Fruit fly (Drosophila melanogaster) whole organism, embryonic: ENCODE measurements around the gene Syx13.

ENCODE experiments used
- ATbp ChIP-seq: fragments of 200-800 bp; sonication (Bioruptor generic); optimal IDR thresholded peaks from 2 replicates; lab custom pipeline; 2017; ENCODE audit warnings: missing biosample characterization, mild to moderate bottlenecking, missing genetic modification characterization, missing genetic modification reagents
- CG11398 ChIP-seq: fragments of 200-800 bp; sonication (Bioruptor generic); optimal IDR thresholded peaks from 2 replicates; lab custom pipeline; 2016; ENCODE audit warnings: missing biosample characterization, missing genetic modification characterization
- CG1233 ChIP-seq: fragments of 200-800 bp; sonication (Bioruptor generic); optimal IDR thresholded peaks from 4 replicates; lab custom pipeline; 2018; ENCODE audit warnings: missing biosample characterization, mild to moderate bottlenecking, missing genetic modification characterization
- CG12769 ChIP-seq: fragments of 200-800 bp; sonication (Bioruptor generic); optimal IDR thresholded peaks from 2 replicates; lab custom pipeline; 2019; ENCODE audit warnings: missing biosample characterization, mild to moderate bottlenecking, missing genetic modification characterization, moderate library complexity
- CG15601 ChIP-seq: fragments of 200-800 bp; sonication (Bioruptor generic); optimal IDR thresholded peaks from 3 replicates; lab custom pipeline; 2019; ENCODE audit warnings: missing biosample characterization, mild to moderate bottlenecking, missing genetic modification characterization, moderate library complexity
- CG15696 ChIP-seq: fragments of 200-800 bp; sonication (Bioruptor generic); optimal IDR thresholded peaks from 2 replicates; lab custom pipeline; 2019; ENCODE audit warnings: missing biosample characterization, mild to moderate bottlenecking, missing genetic modification characterization, moderate library complexity
- CG17361 ChIP-seq: fragments of 200-800 bp; sonication (Bioruptor generic); IDR thresholded peaks from 3 replicates; pipeline ENCODE4 v1.3.6; 2022; ENCODE audit warnings: missing biosample characterization, missing genetic modification characterization
- CG2116 ChIP-seq: fragments of 200-800 bp; sonication (Bioruptor generic); optimal IDR thresholded peaks from 3 replicates; lab custom pipeline; 2018; ENCODE audit warnings: missing biosample characterization, mild to moderate bottlenecking, missing genetic modification characterization
- CG2678 ChIP-seq: fragments of 200-800 bp; sonication (Bioruptor generic); optimal IDR thresholded peaks from 3 replicates; lab custom pipeline; 2019; ENCODE audit warnings: missing biosample characterization, mild to moderate bottlenecking, missing genetic modification characterization, moderate library complexity
- CG2889 ChIP-seq: fragments of 200-800 bp; sonication (Bioruptor generic); IDR thresholded peaks from 3 replicates; pipeline ENCODE4 v1.3.6; 2022; ENCODE audit warnings: missing biosample characterization, missing genetic modification characterization
- CG3407 ChIP-seq: fragments of 200-800 bp; sonication (Bioruptor generic); optimal IDR thresholded peaks from 2 replicates; lab custom pipeline; 2018; ENCODE audit warnings: missing biosample characterization, mild to moderate bottlenecking, missing genetic modification characterization
- CG4360 ChIP-seq: fragments of 200-800 bp; sonication (Bioruptor generic); IDR thresholded peaks from 2 replicates; pipeline ENCODE4 v1.3.6; 2022; ENCODE audit warnings: missing biosample characterization, missing genetic modification characterization
- CG6654 ChIP-seq: fragments of 200-800 bp; sonication (Bioruptor generic); optimal IDR thresholded peaks from 2 replicates; lab custom pipeline; 2017; ENCODE audit warnings: missing biosample characterization, mild to moderate bottlenecking, missing genetic modification characterization
- CG8281 ChIP-seq: fragments of 200-800 bp; sonication (Bioruptor generic); optimal IDR thresholded peaks from 2 replicates; lab custom pipeline; 2018; ENCODE audit warnings: missing biosample characterization, mild to moderate bottlenecking, missing genetic modification characterization, moderate library complexity
- CG8924 ChIP-seq: fragments of 200-800 bp; optimal IDR thresholded peaks from 3 replicates; lab custom pipeline; 2019; ENCODE audit warnings: missing biosample characterization, mild to moderate bottlenecking, missing genetic modification characterization, moderate library complexity
- CTCF ChIP-seq: fragments of 200-800 bp; sonication (Bioruptor generic); optimal IDR thresholded peaks from 2 replicates; lab custom pipeline; 2017; ENCODE audit warnings: missing biosample characterization, mild to moderate bottlenecking, missing genetic modification characterization, moderate library complexity
- Dad ChIP-seq: fragments of 200-800 bp; sonication (Bioruptor generic); optimal IDR thresholded peaks from 3 replicates; lab custom pipeline; 2016; ENCODE audit warnings: missing biosample characterization, missing genetic modification characterization
- Dbx ChIP-seq: fragments of 200-800 bp; sonication (Bioruptor generic); IDR thresholded peaks from 3 replicates; pipeline ENCODE4 v1.3.6; 2022; ENCODE audit warnings: missing biosample characterization, missing genetic modification characterization
- Doc2 ChIP-seq: fragments of 200-800 bp; sonication (Bioruptor generic); IDR thresholded peaks from 2 replicates; pipeline ENCODE4 v1.3.6; 2022; ENCODE audit warnings: missing biosample characterization, missing genetic modification characterization
- E2f1 ChIP-seq: fragments of 200-800 bp; sonication (Bioruptor generic); IDR thresholded peaks from 2 replicates; pipeline ENCODE4 v1.3.6; 2022; ENCODE audit warnings: missing biosample characterization, missing genetic modification characterization
- Fer1 ChIP-seq: fragments of 200-800 bp; sonication (Bioruptor generic); optimal IDR thresholded peaks from 2 replicates; lab custom pipeline; 2017; ENCODE audit warnings: missing biosample characterization, mild to moderate bottlenecking, missing genetic modification characterization
- HLH3B ChIP-seq: fragments of 200-800 bp; sonication (Bioruptor generic); IDR thresholded peaks from 2 replicates; pipeline ENCODE4 v1.3.6; 2022; ENCODE audit warnings: missing biosample characterization, missing genetic modification characterization
- Hr51 ChIP-seq, 2 experiments: fragments of 200-800 bp; sonication (Bioruptor generic); optimal IDR thresholded peaks; 2 replicates in 1 of 2; 3 replicates in 1 of 2; lab custom pipeline; 2016 to 2018; ENCODE audit warnings: missing biosample characterization in 2 of 2, missing genetic modification characterization in 2 of 2, mild to moderate bottlenecking in 1 of 2, moderate library complexity in 1 of 2
- Hsf ChIP-seq: fragments of 200-800 bp; sonication (Bioruptor generic); optimal IDR thresholded peaks from 3 replicates; lab custom pipeline; 2016; ENCODE audit warnings: missing biosample characterization, missing genetic modification characterization
- MBD-R2 ChIP-seq: fragments of 200-800 bp; sonication (Bioruptor generic); IDR thresholded peaks from 2 replicates; pipeline ENCODE4 v1.3.6; 2022; ENCODE audit warnings: missing biosample characterization, missing genetic modification characterization
- Mad ChIP-seq: fragments of 200-800 bp; sonication (Bioruptor generic); optimal IDR thresholded peaks from 2 replicates; lab custom pipeline; 2016; ENCODE audit warnings: missing biosample characterization, missing genetic modification characterization
- Med ChIP-seq: fragments of 200-800 bp; sonication (Bioruptor generic); peaks from one replicate; lab custom pipeline; 2016; ENCODE audit warnings: missing biosample characterization, missing genetic modification characterization, mild to moderate bottlenecking, inconsistent platforms, moderate library complexity
- Neu2 ChIP-seq: fragments of 200-800 bp; sonication (Bioruptor generic); optimal IDR thresholded peaks from 3 replicates; lab custom pipeline; 2016; ENCODE audit warnings: missing biosample characterization, missing genetic modification characterization, borderline replicate concordance
- PHDP ChIP-seq: fragments of 200-800 bp; sonication (Bioruptor generic); optimal IDR thresholded peaks from 3 replicates; lab custom pipeline; 2018; ENCODE audit warnings: missing biosample characterization, mild to moderate bottlenecking, missing genetic modification characterization, moderate library complexity
- Poxn ChIP-seq: fragments of 200-800 bp; sonication (Bioruptor generic); IDR thresholded peaks from 2 replicates; pipeline ENCODE4 v1.3.6; 2022; ENCODE audit warnings: missing biosample characterization, missing genetic modification characterization
- Rx ChIP-seq: fragments of 200-800 bp; sonication (Bioruptor generic); IDR thresholded peaks from 2 replicates; pipeline ENCODE4 v1.3.6; 2022; ENCODE audit warnings: missing biosample characterization, missing genetic modification characterization
- Sin3A ChIP-seq: fragments of >200 bp; optimal IDR thresholded peaks from 2 replicates; lab custom pipeline; 2018
- YL-1 ChIP-seq: fragments of 200-800 bp; sonication (Bioruptor generic); optimal IDR thresholded peaks from 3 replicates; lab custom pipeline; 2017; ENCODE audit warnings: missing biosample characterization, mild to moderate bottlenecking, missing genetic modification characterization
- abd-A ChIP-seq: fragments of 200-800 bp; sonication (Bioruptor generic); optimal IDR thresholded peaks from 3 replicates; lab custom pipeline; 2019; ENCODE audit warnings: missing biosample characterization, mild to moderate bottlenecking, missing genetic modification characterization, moderate library complexity
- ara ChIP-seq: fragments of 200-800 bp; sonication (Bioruptor generic); IDR thresholded peaks from 2 replicates; pipeline ENCODE4 v1.3.6; 2022; ENCODE audit warnings: missing biosample characterization, missing genetic modification characterization
- bigmax ChIP-seq: fragments of 200-800 bp; sonication (Bioruptor generic); optimal IDR thresholded peaks from 2 replicates; lab custom pipeline; 2018; ENCODE audit warnings: missing biosample characterization, mild to moderate bottlenecking, missing genetic modification characterization
- caup ChIP-seq: fragments of 200-800 bp; sonication (Bioruptor generic); optimal IDR thresholded peaks from 3 replicates; lab custom pipeline; 2017; ENCODE audit warnings: missing biosample characterization, mild to moderate bottlenecking, missing genetic modification characterization, moderate library complexity; ENCODE audit not compliant: severe bottlenecking
- eyg ChIP-seq: fragments of 200-800 bp; sonication (Bioruptor generic); optimal IDR thresholded peaks from 3 replicates; lab custom pipeline; 2016; ENCODE audit warnings: missing biosample characterization, missing genetic modification characterization
- fru ChIP-seq: fragments of >200 bp; optimal IDR thresholded peaks from 2 replicates; lab custom pipeline; 2017
- grau ChIP-seq: fragments of 200-800 bp; optimal IDR thresholded peaks from 3 replicates; lab custom pipeline; 2019; ENCODE audit warnings: missing biosample characterization, mild to moderate bottlenecking, missing genetic modification characterization, moderate library complexity
- hkb ChIP-seq, 2 experiments: fragments of 200-800 bp in 1 of 2; fragments of >200 bp in 1 of 2; sonication (Bioruptor generic) in 1 of 2; IDR thresholded peaks in 1 of 2; optimal IDR thresholded peaks in 1 of 2; 2 replicates each; pipeline versions ENCODE4 v1.3.6 to Lab custom; 2017 to 2022; ENCODE audit warnings: missing biosample characterization in 1 of 2, missing genetic modification characterization in 1 of 2
- maf-S ChIP-seq: fragments of 200-800 bp; sonication (Bioruptor generic); optimal IDR thresholded peaks from 2 replicates; lab custom pipeline; 2016; ENCODE audit warnings: missing biosample characterization, missing genetic modification characterization
- mam ChIP-seq: fragments of 200-800 bp; sonication (Bioruptor generic); optimal IDR thresholded peaks from 3 replicates; lab custom pipeline; 2016; ENCODE audit warnings: missing biosample characterization, missing genetic modification characterization
- nerfin-1 ChIP-seq: fragments of 200-800 bp; sonication (Bioruptor generic); optimal IDR thresholded peaks from 3 replicates; lab custom pipeline; 2019; ENCODE audit warnings: missing biosample characterization, mild to moderate bottlenecking, missing genetic modification characterization, moderate library complexity
- prd ChIP-seq, 3 experiments: fragments of >200 bp in 2 of 3; fragments of 200-800 bp in 1 of 3; sonication (Bioruptor generic) in 1 of 3; optimal IDR thresholded peaks in 2 of 3; IDR thresholded peaks in 1 of 3; 2 replicates in 2 of 3; 3 replicates in 1 of 3; pipeline versions ENCODE4 v1.3.6 to Lab custom; 2017 to 2022; ENCODE audit warnings: missing biosample characterization in 1 of 3, missing genetic modification characterization in 1 of 3
- ro ChIP-seq: fragments of 200-800 bp; sonication (Bioruptor generic); IDR thresholded peaks from 2 replicates; pipeline ENCODE4 v1.3.6; 2022; ENCODE audit warnings: missing biosample characterization, missing genetic modification characterization
- sc ChIP-seq, 3 experiments: fragments of >200 bp in 2 of 3; fragments of 200-800 bp in 1 of 3; sonication (Bioruptor generic) in 1 of 3; optimal IDR thresholded peaks; 2 replicates in 2 of 3; 3 replicates in 1 of 3; lab custom pipeline; 2017; ENCODE audit warnings: mild to moderate bottlenecking in 1 of 3, missing biosample characterization in 1 of 3, missing genetic modification characterization in 1 of 3, missing genetic modification reagents in 1 of 3
- sr ChIP-seq: fragments of 200-800 bp; sonication (Bioruptor generic); IDR thresholded peaks from 3 replicates; pipeline ENCODE4 v1.3.6; 2022; ENCODE audit warnings: missing biosample characterization, missing genetic modification characterization
- ssp ChIP-seq: fragments of 200-800 bp; sonication (Bioruptor generic); IDR thresholded peaks from 2 replicates; pipeline ENCODE4 v1.3.6; 2022; ENCODE audit warnings: missing biosample characterization, missing genetic modification characterization
- sug ChIP-seq: fragments of 200-800 bp; optimal IDR thresholded peaks from 2 replicates; lab custom pipeline; 2019; ENCODE audit warnings: missing biosample characterization, mild to moderate bottlenecking, missing genetic modification characterization, moderate library complexity
- yki ChIP-seq: fragments of >200 bp; optimal IDR thresholded peaks from 3 replicates; lab custom pipeline; 2018

Gene Syx13

dm6 chr3L:13021727-13022126 is 22.5 kb upstream of the Syx13 start (continued):
- TF ChIP-seq hkb (optimal IDR thresholded peaks at IDR 0.05; lab: Kevin White, UChicago) (no peak), hkb (GFP tag; IDR thresholded peaks at IDR 0.05; lab: Robert Waterston, UW) (peak; percentile 34; the same call in 1 of the 2 replicates), Hsf (GFP tag; lab: Kevin White, UChicago) (peak; percentile 24), fru (lab: Kevin White, UChicago) (no peak), CG3407 (GFP tag; lab: Kevin White, UChicago) (no peak), Doc2 (GFP tag; lab: Robert Waterston, UW) (no peak), Dad (GFP tag; lab: Kevin White, UChicago) (no peak), ssp (no peak), Rx (GFP tag; lab: Robert Waterston, UW) (no peak), Mad (GFP tag; lab: Kevin White, UChicago) (no peak), PHDP (tag; lab: Kevin White, UChicago) (peak; percentile 7), nerfin-1 (tag; lab: Kevin White, UChicago) (no peak), grau (peak; percentile 34), Poxn (GFP tag; lab: Robert Waterston, UW) (no peak), CG2889 (GFP tag; lab: Robert Waterston, UW) (no peak), Neu2 (GFP tag; lab: Kevin White, UChicago) (no peak), HLH3B (GFP tag; lab: Robert Waterston, UW) (peak; percentile 44; the same call in 1 of the 2 replicates), abd-A (tag; lab: Kevin White, UChicago) (no peak), caup (GFP tag; lab: Kevin White, UChicago) (peak; percentile 28), sug (tag; lab: Kevin White, UChicago) (peak; percentile 71), CG6654 (no peak), ara (GFP tag; lab: Robert Waterston, UW) (no peak), MBD-R2 (no peak), CG11398 (GFP tag; lab: Kevin White, UChicago) (no peak), CG15601 (peak; percentile 52), CG2678 (peak; percentile 61), CG17361 (GFP tag; lab: Robert Waterston, UW) (no peak), yki (lab: Kevin White, UChicago) (no peak), sc (optimal IDR thresholded peaks at IDR 0.05; lab: Kevin White, UChicago) (no peak), sc (GFP tag; optimal IDR thresholded peaks at IDR 0.05; lab: Kevin White, UChicago) (no peak), CG8924 (no peak), eyg (no peak), bigmax (no peak), maf-S (no peak), CG2116 (GFP tag; lab: Kevin White, UChicago) (no peak), CG12769 (tag; lab: Kevin White, UChicago) (peak; percentile 20), Hr51 (GFP tag; optimal IDR thresholded peaks at IDR 0.05; lab: Kevin White, UChicago) (peak in 1 of 2 experiments; percentile 46), Dbx (GFP tag; lab: Robert Waterston, UW) (peak; percentile 22; the same call in 1 of the 3 replicates), YL-1 (GFP tag; lab: Kevin White, UChicago) (no peak), E2f1 (GFP tag; lab: Robert Waterston, UW) (peak; percentile 35; the same call in 1 of the 2 replicates), Med (GFP tag; lab: Kevin White, UChicago) (peak; percentile 81), ATbp (GFP tag; lab: Kevin White, UChicago) (no peak), Sin3A (lab: Kevin White, UChicago) (no peak), CTCF (GFP tag; lab: Kevin White, UChicago) (no peak), mam (peak; percentile 42), Fer1 (GFP tag; lab: Kevin White, UChicago) (peak; percentile 29), prd (optimal IDR thresholded peaks at IDR 0.05; lab: Kevin White, UChicago) (no peak), prd (GFP tag; IDR thresholded peaks at IDR 0.05; lab: Robert Waterston, UW) (0 out of 3 replicates have a peak, but pooled peaks have one; percentile 27), CG1233 (GFP tag; lab: Kevin White, UChicago) (peak; percentile 5), CG8281 (tag; lab: Kevin White, UChicago) (no peak), CG15696 (tag; lab: Kevin White, UChicago) (no peak), sr (GFP tag; lab: Robert Waterston, UW) (no peak), ro (GFP tag; lab: Robert Waterston, UW) (no peak), CG4360 (GFP tag; lab: Robert Waterston, UW) (no peak)
